Fruit fly (Drosophila melanogaster): ENCODE results near the gene CG10616.

Gene CG10616

DNA sequence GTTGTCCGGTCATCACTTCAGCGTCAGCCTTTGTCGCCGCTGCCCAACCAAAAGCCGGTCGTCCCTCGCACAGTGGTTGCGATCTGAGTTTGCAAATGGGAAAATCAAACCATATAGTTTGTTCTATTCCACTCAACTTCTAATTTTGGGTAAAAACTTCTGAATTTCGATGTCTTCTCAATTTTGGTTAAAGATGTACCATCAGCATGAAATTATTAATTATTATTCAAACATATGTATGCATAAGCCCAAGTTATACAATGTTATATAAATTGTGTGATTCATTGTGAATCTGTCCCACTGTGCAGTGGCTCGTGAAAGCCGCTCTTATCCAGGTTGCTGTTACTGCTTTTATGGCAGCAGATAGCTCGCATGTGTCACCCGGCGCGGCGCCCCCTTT lies 28.9 kb upstream of the CG10616 start:
- TF ChIP-seq CG18262 (tag; optimal IDR thresholded peaks at IDR 0.05) = peak; percentile 43
- peak; percentile 38 for TF ChIP-seq CG14710 (tag; optimal IDR thresholded peaks at IDR 0.05)
- no peak for TF ChIP-seq tin (GFP tag; optimal IDR thresholded peaks at IDR 0.05)
- TF ChIP-seq pfk (GFP tag; optimal IDR thresholded peaks at IDR 0.05) = no peak
- TF ChIP-seq CoRest (tag; optimal IDR thresholded peaks at IDR 0.05) = peak; percentile 3
- TF ChIP-seq CG8388 (GFP tag; optimal IDR thresholded peaks at IDR 0.05) = no peak
- peak in 1 of 2 experiments; percentile 39 for TF ChIP-seq Pdp1 (GFP tag; optimal IDR thresholded peaks at IDR 0.05)
- TF ChIP-seq CG4730 (GFP tag; IDR thresholded peaks at IDR 0.05) = no peak
- TF ChIP-seq CG16815 (GFP tag; optimal IDR thresholded peaks at IDR 0.05) = no peak
- TF ChIP-seq bigmax (GFP tag; optimal IDR thresholded peaks at IDR 0.05) = no peak
- peak; percentile 39 for TF ChIP-seq gem (tag; optimal IDR thresholded peaks at IDR 0.05)
- no peak for TF ChIP-seq CG11560 (tag; IDR thresholded peaks at IDR 0.05)
- peak; percentile 19 for TF ChIP-seq az2 (GFP tag; optimal IDR thresholded peaks at IDR 0.05)
- TF ChIP-seq D (optimal IDR thresholded peaks at IDR 0.05) = no peak
- no peak for TF ChIP-seq D (GFP tag; optimal IDR thresholded peaks at IDR 0.05)
- TF ChIP-seq CG15696 (tag; optimal IDR thresholded peaks at IDR 0.05) = peak; percentile 45
- TF ChIP-seq trh (GFP tag; optimal IDR thresholded peaks at IDR 0.05) = no peak
- peak; percentile 28 for TF ChIP-seq nmo (GFP tag; optimal IDR thresholded peaks at IDR 0.05)
- TF ChIP-seq E2f2 (GFP tag; IDR thresholded peaks at IDR 0.05) = no peak
- 0 out of 2 replicates have a peak, but pooled peaks have one; percentile 6 for TF ChIP-seq Drgx (GFP tag; IDR thresholded peaks at IDR 0.05)
- peak; percentile 11 for TF ChIP-seq CG9727 (GFP tag; optimal IDR thresholded peaks at IDR 0.05)
- no peak for TF ChIP-seq ci (GFP tag; IDR thresholded peaks at IDR 0.05)
- TF ChIP-seq Blimp-1 (GFP tag; optimal IDR thresholded peaks at IDR 0.05) = peak; percentile 8
- no peak for TF ChIP-seq Dip2 (GFP tag; IDR thresholded peaks at IDR 0.05)
- TF ChIP-seq CG10979 (tag; optimal IDR thresholded peaks at IDR 0.05) = peak; percentile 54
- peak; percentile 1 for TF ChIP-seq CG1529 (GFP tag; optimal IDR thresholded peaks at IDR 0.05)
- peak in 1 of 3 experiments; percentile 60 for TF ChIP-seq lola (GFP tag; optimal IDR thresholded peaks at IDR 0.05)
- TF ChIP-seq CG4424 (GFP tag; optimal IDR thresholded peaks at IDR 0.05) = peak; percentile 1
- peak; percentile 59; the same call in 2 of the 3 replicates for TF ChIP-seq row (GFP tag; IDR thresholded peaks at IDR 0.05)
- no peak for TF ChIP-seq Adf1 (GFP tag; IDR thresholded peaks at IDR 0.05)
- peak; percentile 10 for TF ChIP-seq Oli (tag; optimal IDR thresholded peaks at IDR 0.05)
- TF ChIP-seq dmrt11E (tag; optimal IDR thresholded peaks at IDR 0.05) = peak; percentile 64
- peak; percentile 56 for TF ChIP-seq CG2712 (tag; optimal IDR thresholded peaks at IDR 0.05)
- TF ChIP-seq D19A (tag; optimal IDR thresholded peaks at IDR 0.05) = no peak
- TF ChIP-seq trem (tag; optimal IDR thresholded peaks at IDR 0.05) = peak; percentile 18
- peak; percentile 48; the same call in 1 of the 2 replicates for TF ChIP-seq Xrp1 (GFP tag; IDR thresholded peaks at IDR 0.05)
- TF ChIP-seq CG12391 (tag; optimal IDR thresholded peaks at IDR 0.05) = peak; percentile 32
- no peak for TF ChIP-seq jumu (GFP tag; optimal IDR thresholded peaks at IDR 0.05)
- TF ChIP-seq CG16779 (GFP tag; IDR thresholded peaks at IDR 0.05) = no peak
- TF ChIP-seq nom (GFP tag; optimal IDR thresholded peaks at IDR 0.05) = peak; percentile 19
- peak; percentile 28 for TF ChIP-seq CG17829 (tag; optimal IDR thresholded peaks at IDR 0.05)
- no peak for TF ChIP-seq oc (tag; optimal IDR thresholded peaks at IDR 0.05)
- TF ChIP-seq twi (tag; optimal IDR thresholded peaks at IDR 0.05) = no peak
- peak; percentile 68 for TF ChIP-seq sens (GFP tag)
- TF ChIP-seq phol (tag; optimal IDR thresholded peaks at IDR 0.05) = peak; percentile 9
- peak; percentile 75 for TF ChIP-seq CG4707 (GFP tag; optimal IDR thresholded peaks at IDR 0.05)
- no peak for TF ChIP-seq PHDP (tag; optimal IDR thresholded peaks at IDR 0.05)
- peak; percentile 20 to 47 for TF ChIP-seq bsh (GFP tag; optimal IDR thresholded peaks at IDR 0.05)
- TF ChIP-seq hb (GFP tag; IDR thresholded peaks at IDR 0.05; ENCODE audit: partially characterized antibody) = no peak
- peak; percentile 1 for TF ChIP-seq CG13424 (tag; optimal IDR thresholded peaks at IDR 0.05)
